Worm (Caenorhabditis elegans) whole organism, L4 larva: ENCODE results near the gene let-2.

ENCODE experiments used
- T20F7.1 ChIP-seq: fragments of 200-800 bp; sonication (Bioruptor generic); optimal IDR thresholded peaks from 2 replicates; lab custom pipeline; 2018; ENCODE audit warnings: mild to moderate bottlenecking, missing genetic modification characterization, missing compliant biosample characterization
- aha-1 ChIP-seq: fragments of 150-350 bp; peaks from one replicate; lab custom pipeline; 2014; ENCODE audit warnings: missing biosample characterization, missing genetic modification characterization
- ama-1 ChIP-seq: fragments of 150-350 bp; optimal IDR thresholded peaks from 2 replicates; lab custom pipeline; 2014; ENCODE audit warnings: inconsistent platforms, mixed read lengths
- ceh-82 ChIP-seq: sonication (generic microtip); optimal IDR thresholded peaks from 2 replicates; lab custom pipeline; 2017; ENCODE audit warnings: missing biosample characterization, missing genetic modification characterization
- daf-16 ChIP-seq, 3 experiments: sonication (generic microtip); optimal IDR thresholded peaks; 2 replicates each; lab custom pipeline; 2016 to 2017; ENCODE audit warnings: missing genetic modification characterization in 3 of 3, missing genetic modification reagents in 3 of 3, mild to moderate bottlenecking in 2 of 3, missing compliant biosample characterization in 2 of 3, missing biosample characterization in 1 of 3, moderate library complexity in 1 of 3
- daf-19 ChIP-seq: fragments of 200-800 bp; sonication (Bioruptor generic); conservative IDR thresholded peaks from 2 replicates; pipeline ENCODE4 v1.3.6; 2022; ENCODE audit warnings: missing genetic modification characterization, missing compliant biosample characterization
- dmd-6 ChIP-seq: fragments of 200-800 bp; sonication (Bioruptor generic); IDR thresholded peaks from 2 replicates; pipeline ENCODE4 v1.3.6; 2022; ENCODE audit warnings: missing genetic modification reagents, missing genetic modification characterization, missing compliant biosample characterization
- duxl-1 ChIP-seq: sonication (generic microtip); optimal IDR thresholded peaks from 2 replicates; lab custom pipeline; 2016; ENCODE audit warnings: mild to moderate bottlenecking, missing genetic modification characterization, moderate library complexity, missing compliant biosample characterization; ENCODE audit not compliant: poor library complexity
- dve-1 ChIP-seq: sonication (generic microtip); optimal IDR thresholded peaks from 2 replicates; lab custom pipeline; 2017; ENCODE audit warnings: antibody characterized with exemption, mild to moderate bottlenecking, missing genetic modification characterization, missing compliant biosample characterization; ENCODE audit not compliant: insufficient read depth
- egl-27 ChIP-seq: sonication (generic microtip); optimal IDR thresholded peaks from 3 replicates; lab custom pipeline; 2017; ENCODE audit warnings: missing biosample characterization, missing genetic modification reagents, missing genetic modification characterization
- fkh-10 ChIP-seq: fragments of 150-350 bp; optimal IDR thresholded peaks from 2 replicates; lab custom pipeline; 2014; ENCODE audit warnings: missing biosample characterization, missing genetic modification reagents, missing genetic modification characterization
- fos-1 ChIP-seq: fragments of 150-350 bp; optimal IDR thresholded peaks from 2 replicates; lab custom pipeline; 2014; ENCODE audit warnings: missing biosample characterization, missing genetic modification characterization
- gei-8 ChIP-seq: fragments of 200-800 bp; sonication (Bioruptor generic); optimal IDR thresholded peaks from 2 replicates; lab custom pipeline; 2018; ENCODE audit warnings: mild to moderate bottlenecking, missing genetic modification characterization, missing compliant biosample characterization
- hif-1 ChIP-seq, 2 experiments: sonication (generic microtip); optimal IDR thresholded peaks; 2 replicates each; lab custom pipeline; 2016 to 2017; ENCODE audit warnings: missing compliant biosample characterization in 2 of 2, missing genetic modification characterization in 2 of 2, missing genetic modification reagents in 2 of 2, missing genotype in 2 of 2, mild to moderate bottlenecking in 1 of 2
- hlh-11 ChIP-seq: fragments of 200-800 bp; sonication (Bioruptor generic); optimal IDR thresholded peaks from 2 replicates; lab custom pipeline; 2018; ENCODE audit warnings: mild to moderate bottlenecking, missing genetic modification characterization, missing compliant biosample characterization
- hlh-30 ChIP-seq: sonication (generic microtip); optimal IDR thresholded peaks from 2 replicates; lab custom pipeline; 2017; ENCODE audit warnings: antibody characterized with exemption, mild to moderate bottlenecking, missing genetic modification characterization, missing compliant biosample characterization; ENCODE audit not compliant: insufficient read depth
- lsy-2 ChIP-seq, 2 experiments: fragments of 150-350 bp in 1 of 2; sonication (generic microtip) in 1 of 2; optimal IDR thresholded peaks; 2 replicates each; lab custom pipeline; 2014 to 2017; ENCODE audit warnings: missing biosample characterization in 2 of 2, missing genetic modification characterization in 2 of 2
- mdl-1 ChIP-seq, 2 experiments: fragments of 150-350 bp in 1 of 2; sonication (generic microtip) in 1 of 2; optimal IDR thresholded peaks; 2 replicates each; lab custom pipeline; 2014 to 2017; ENCODE audit warnings: missing biosample characterization in 2 of 2, missing genetic modification characterization in 2 of 2
- mdt-29 ChIP-seq: fragments of 200-800 bp; sonication (Bioruptor generic); IDR thresholded peaks from 2 replicates; pipeline ENCODE4 v1.3.6; 2022; ENCODE audit warnings: missing genetic modification reagents, missing genetic modification characterization, missing compliant biosample characterization
- mep-1 ChIP-seq: fragments of 150-350 bp; sonication (generic microtip); optimal IDR thresholded peaks from 3 replicates; lab custom pipeline; 2014; ENCODE audit warnings: missing biosample characterization, missing genetic modification characterization
- mes-2 ChIP-seq: sonication (generic microtip); optimal IDR thresholded peaks from 2 replicates; lab custom pipeline; 2016; ENCODE audit warnings: missing genotype, mild to moderate bottlenecking, missing genetic modification characterization, missing compliant biosample characterization; ENCODE audit not compliant: poor library complexity, severe bottlenecking
- mxl-3 ChIP-seq: fragments of 200-800 bp; sonication (Bioruptor generic); optimal IDR thresholded peaks from 2 replicates; lab custom pipeline; 2018; ENCODE audit warnings: mild to moderate bottlenecking, missing genetic modification characterization, missing compliant biosample characterization
- nhr-10 ChIP-seq: fragments of 150-350 bp; optimal IDR thresholded peaks from 2 replicates; lab custom pipeline; 2014; ENCODE audit warnings: missing biosample characterization, missing genetic modification characterization
- nhr-102 ChIP-seq: sonication (generic microtip); optimal IDR thresholded peaks from 2 replicates; lab custom pipeline; 2016; ENCODE audit warnings: mild to moderate bottlenecking, missing genetic modification characterization, moderate library complexity, missing compliant biosample characterization
- nhr-42 ChIP-seq: fragments of 200-800 bp; sonication (Bioruptor generic); IDR thresholded peaks from 2 replicates; pipeline ENCODE4 v1.3.6; 2022; ENCODE audit warnings: missing genetic modification characterization, missing compliant biosample characterization
- nhr-48 ChIP-seq: sonication (generic microtip); optimal IDR thresholded peaks from 2 replicates; lab custom pipeline; 2016; ENCODE audit warnings: mild to moderate bottlenecking, missing genetic modification characterization, missing compliant biosample characterization
- nhr-6 ChIP-seq: fragments of 150-350 bp; optimal IDR thresholded peaks from 2 replicates; lab custom pipeline; 2014; ENCODE audit warnings: missing biosample characterization, missing genetic modification characterization
- nhr-77 ChIP-seq: fragments of 150-350 bp; optimal IDR thresholded peaks from 2 replicates; lab custom pipeline; 2014; ENCODE audit warnings: missing biosample characterization, missing genetic modification characterization
- php-3 ChIP-seq: fragments of 200-800 bp; sonication (Bioruptor generic); IDR thresholded peaks from 2 replicates; pipeline ENCODE4 v1.3.6; 2022; ENCODE audit warnings: missing genetic modification reagents, missing genetic modification characterization, missing compliant biosample characterization
- pqm-1 ChIP-seq: sonication (generic microtip); optimal IDR thresholded peaks from 2 replicates; lab custom pipeline; 2017; ENCODE audit warnings: missing biosample characterization, missing genetic modification characterization
- rbr-2 ChIP-seq: sonication (generic microtip); optimal IDR thresholded peaks from 2 replicates; lab custom pipeline; 2016; ENCODE audit warnings: missing genotype, missing genetic modification characterization, missing compliant biosample characterization
- set-16 ChIP-seq: fragments of 200-800 bp; sonication (Bioruptor generic); IDR thresholded peaks from 2 replicates; pipeline ENCODE4 v1.3.6; 2022; ENCODE audit warnings: missing genetic modification reagents, missing genetic modification characterization, missing compliant biosample characterization
- snpc-1.2 ChIP-seq: fragments of 200-800 bp; sonication (Bioruptor generic); IDR thresholded peaks from 2 replicates; pipeline ENCODE4 v1.3.6; 2022; ENCODE audit warnings: missing genetic modification reagents, missing genetic modification characterization, missing compliant biosample characterization
- tra-1 ChIP-seq: fragments of 200-800 bp; sonication (Bioruptor generic); IDR thresholded peaks from 2 replicates; pipeline ENCODE4 v1.3.6; 2022; ENCODE audit warnings: missing genetic modification reagents, missing genetic modification characterization, missing compliant biosample characterization
- unc-39 ChIP-seq: sonication (generic microtip); optimal IDR thresholded peaks from 2 replicates; lab custom pipeline; 2017; ENCODE audit warnings: missing biosample characterization, missing genetic modification characterization
- unc-62 ChIP-seq, 3 experiments: fragments of 150-350 bp in 1 of 3; sonication (generic microtip); optimal IDR thresholded peaks in 2 of 3; peaks in 1 of 3; 1 replicate in 1 of 3; 2 replicates in 2 of 3; lab custom pipeline; 2014 to 2017; ENCODE audit warnings: missing biosample characterization in 3 of 3, missing genetic modification characterization in 3 of 3, missing genetic modification reagents in 3 of 3, missing genotype in 1 of 3
- vab-7 ChIP-seq: fragments of 200-800 bp; sonication (Bioruptor generic); IDR thresholded peaks from 2 replicates; pipeline ENCODE4 v1.3.6; 2022; ENCODE audit warnings: missing genetic modification reagents, missing genetic modification characterization, missing compliant biosample characterization
- zip-2 ChIP-seq: fragments of 150-350 bp; optimal IDR thresholded peaks from 2 replicates; lab custom pipeline; 2014; ENCODE audit warnings: missing biosample characterization, missing genetic modification characterization
- ztf-11 ChIP-seq: fragments of 150-350 bp; optimal IDR thresholded peaks from 2 replicates; lab custom pipeline; 2014; ENCODE audit warnings: missing biosample characterization, missing genetic modification characterization

let-2 gene

ce11 chrX:16346212-16346883, 42.8 kb downstream of the let-2 start:
- TF ChIP-seq mdl-1 (tag; optimal IDR thresholded peaks at IDR 0.05; lab: Kevin White, UChicago) (peak in 1 of 2 experiments; percentile 69), hlh-30 (tag; lab: Kevin White, UChicago) (peak; percentile 34), T20F7.1 (GFP tag; lab: Kevin White, UChicago) (peak; percentile 23), unc-39 (tag; lab: Kevin White, UChicago) (no peak), vab-7 (no peak), aha-1 (tag; lab: Kevin White, UChicago) (peak; percentile 73), tra-1 (GFP tag; lab: Robert Waterston, UW) (peak; percentile 77), ama-1 (lab: Kevin White, UChicago) (no peak), mdt-29 (GFP tag; lab: Robert Waterston, UW) (no peak), dve-1 (peak; percentile 85), dmd-6 (GFP tag; lab: Robert Waterston, UW) (peak; percentile 87), php-3 (peak; percentile 98), nhr-48 (tag; lab: Kevin White, UChicago) (peak; percentile 74), daf-19 (GFP tag; lab: Robert Waterston, UW) (no peak), hif-1 (tag; optimal IDR thresholded peaks at IDR 0.05; lab: Kevin White, UChicago) (peak in 1 of 2 experiments; percentile 79), duxl-1 (tag; lab: Kevin White, UChicago) (no peak), daf-16 (GFP tag; optimal IDR thresholded peaks at IDR 0.05; lab: Kevin White, UChicago) (peak in 1 of 2 experiments; percentile 22), daf-16 (tag; optimal IDR thresholded peaks at IDR 0.05; lab: Kevin White, UChicago) (peak; percentile 90), ztf-11 (tag; lab: Kevin White, UChicago) (no peak), gei-8 (GFP tag; lab: Kevin White, UChicago) (no peak), nhr-102 (tag; lab: Kevin White, UChicago) (peak; percentile 29), nhr-10 (no peak), mxl-3 (GFP tag; lab: Kevin White, UChicago) (no peak), egl-27 (tag; lab: Kevin White, UChicago) (no peak), fos-1 (tag; lab: Kevin White, UChicago) (no peak), hlh-11 (tag; lab: Kevin White, UChicago) (peak; percentile 83), nhr-6 (tag; lab: Kevin White, UChicago) (peak; percentile 57), mep-1 (peak; percentile 24), rbr-2 (no peak), nhr-77 (tag; lab: Kevin White, UChicago) (peak; percentile 45), lsy-2 (tag; optimal IDR thresholded peaks at IDR 0.05; lab: Kevin White, UChicago) (peak in 1 of 2 experiments; percentile 18), snpc-1.2 (GFP tag; lab: Robert Waterston, UW) (no peak), pqm-1 (tag; lab: Kevin White, UChicago) (peak; percentile 70)

- TF ChIP-seq zip-2 (tag; lab: Kevin White, UChicago) (no peak), fkh-10 (GFP tag; lab: Kevin White, UChicago) (peak; percentile 36)
Observed at ce11 chrX:16345296-16345695, 43.8 kb downstream of the let-2 start.

DNA sequence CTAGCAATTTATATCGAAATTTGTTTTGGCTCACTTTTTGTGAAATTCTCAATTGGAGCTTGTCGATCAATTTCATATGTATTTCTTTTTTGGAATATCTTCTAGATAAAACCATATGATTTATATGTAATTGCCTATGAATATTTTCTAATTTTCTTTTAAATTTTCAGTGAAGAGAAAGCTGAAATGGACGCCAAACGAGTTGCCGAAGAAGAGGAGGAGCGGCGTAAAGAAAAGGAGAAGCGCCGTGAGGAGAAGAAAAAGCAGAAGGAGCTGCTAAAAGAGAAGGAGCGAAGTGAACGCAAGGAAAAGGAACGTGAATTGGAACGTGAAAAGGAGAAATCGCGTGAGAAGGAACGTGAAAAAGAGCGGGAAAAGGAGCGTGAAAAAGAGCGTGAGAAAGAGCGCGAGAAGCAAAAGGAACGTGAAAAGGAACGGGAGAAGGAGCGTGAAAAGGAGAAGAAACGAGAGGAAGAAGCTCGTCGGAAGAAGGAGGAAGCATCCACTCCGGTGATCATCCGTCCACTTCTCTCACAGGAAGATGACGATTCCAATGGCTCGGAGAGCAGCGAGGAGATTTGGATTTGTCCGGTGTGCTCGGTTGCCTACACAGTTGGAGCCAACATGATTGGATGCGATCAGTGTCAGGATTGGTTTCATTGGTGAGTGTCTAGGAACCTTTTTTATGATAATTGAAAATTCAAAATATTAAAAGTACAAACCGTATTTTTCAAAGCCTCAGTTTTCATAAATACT, 45.1 kb downstream of the let-2 start:
- TF ChIP-seq unc-62 (GFP tag; optimal IDR thresholded peaks at IDR 0.05 in 1 of 2; lab: Kevin White, UChicago) (peak in 1 of 2 experiments; percentile 96), unc-62 (tag; optimal IDR thresholded peaks at IDR 0.05; lab: Kevin White, UChicago) (no peak), ceh-82 (tag; lab: Kevin White, UChicago) (no peak), nhr-42 (GFP tag; lab: Robert Waterston, UW) (no peak), mes-2 (tag; lab: Kevin White, UChicago) (no peak), aha-1 (tag; lab: Kevin White, UChicago) (peak; percentile 9), daf-19 (GFP tag; lab: Robert Waterston, UW) (no peak), set-16 (GFP tag; lab: Robert Waterston, UW) (peak; percentile 52)
